Worm (Caenorhabditis elegans) whole organism, L1 larva: ENCODE results near the gene ZK666.15.

ENCODE experiments used
- C16A3.4 ChIP-seq: fragments of 150-350 bp; optimal IDR thresholded peaks from 2 replicates; lab custom pipeline; 2014; ENCODE audit warnings: missing biosample characterization, missing genetic modification characterization
- Y116A8C.19 ChIP-seq: sonication (generic microtip); optimal IDR thresholded peaks from 2 replicates; lab custom pipeline; 2016; ENCODE audit warnings: missing compliant biosample characterization, missing genetic modification characterization, borderline replicate concordance
- aha-1 ChIP-seq: fragments of 150-350 bp; optimal IDR thresholded peaks from 2 replicates; lab custom pipeline; 2014; ENCODE audit warnings: missing biosample characterization, missing genetic modification characterization
- blmp-1 ChIP-seq: fragments of 150-350 bp; optimal IDR thresholded peaks from 2 replicates; lab custom pipeline; 2014; ENCODE audit warnings: missing biosample characterization, missing genetic modification characterization
- ceh-63 ChIP-seq: fragments of 200-800 bp; sonication (Bioruptor generic); optimal IDR thresholded peaks from 2 replicates; lab custom pipeline; 2018; ENCODE audit warnings: mild to moderate bottlenecking, missing genetic modification characterization, missing compliant biosample characterization
- ceh-8 ChIP-seq: fragments of 200-800 bp; sonication (Bioruptor generic); optimal IDR thresholded peaks from 2 replicates; lab custom pipeline; 2018; ENCODE audit warnings: mild to moderate bottlenecking, missing genetic modification characterization, moderate library complexity, missing compliant biosample characterization
- ceh-82 ChIP-seq, 3 experiments: fragments of 150-350 bp in 1 of 3; sonication (generic microtip) in 2 of 3; optimal IDR thresholded peaks; 2 replicates each; lab custom pipeline; 2014 to 2017; ENCODE audit warnings: missing biosample characterization in 3 of 3, missing genetic modification characterization in 3 of 3
- efl-1 ChIP-seq, 4 experiments: fragments of 150-350 bp; optimal IDR thresholded peaks in 3 of 4; peaks in 1 of 4; 1 replicate in 1 of 4; 2 replicates in 3 of 4; lab custom pipeline; 2014; ENCODE audit warnings: missing biosample characterization in 2 of 4, missing genetic modification characterization in 2 of 4, missing genetic modification reagents in 2 of 4
- efl-3 ChIP-seq: fragments of 200-800 bp; sonication (Bioruptor generic); optimal IDR thresholded peaks from 2 replicates; lab custom pipeline; 2018; ENCODE audit warnings: mild to moderate bottlenecking, missing genetic modification characterization, missing compliant biosample characterization
- elt-2 ChIP-seq: sonication (generic microtip); optimal IDR thresholded peaks from 2 replicates; lab custom pipeline; 2016; ENCODE audit warnings: missing genetic modification characterization, mild to moderate bottlenecking, inconsistent platforms, missing compliant biosample characterization, missing genetic modification reagents
- elt-3 ChIP-seq, 6 experiments: fragments of 150-350 bp in 1 of 6; sonication (generic microtip); optimal IDR thresholded peaks; 2 replicates each; lab custom pipeline; 2017 to 2018; ENCODE audit warnings: missing biosample characterization in 6 of 6, missing genetic modification characterization in 6 of 6, inconsistent platforms in 1 of 6
- fkh-8 ChIP-seq: sonication (generic microtip); optimal IDR thresholded peaks from 2 replicates; lab custom pipeline; 2016; ENCODE audit warnings: mild to moderate bottlenecking, missing genetic modification characterization, missing compliant biosample characterization
- hlh-17 ChIP-seq: fragments of 200-800 bp; sonication (Bioruptor generic); optimal IDR thresholded peaks from 2 replicates; lab custom pipeline; 2018; ENCODE audit warnings: missing genetic modification characterization, mild to moderate bottlenecking, missing compliant biosample characterization, moderate library complexity, borderline replicate concordance
- hpl-2 ChIP-seq: fragments of 150-350 bp; optimal IDR thresholded peaks from 2 replicates; lab custom pipeline; 2014; ENCODE audit warnings: missing biosample characterization, missing genetic modification reagents, missing genetic modification characterization
- isw-1 ChIP-seq: fragments of 200-800 bp; sonication (Bioruptor generic); IDR thresholded peaks from 2 replicates; pipeline ENCODE4 v1.3.6; 2022; ENCODE audit warnings: missing genetic modification characterization, missing compliant biosample characterization
- jun-1 ChIP-seq: fragments of 150-350 bp; optimal IDR thresholded peaks from 2 replicates; lab custom pipeline; 2014; ENCODE audit warnings: missing biosample characterization, missing genetic modification reagents, missing genetic modification characterization
- lin-13 ChIP-seq: fragments of 150-350 bp; optimal IDR thresholded peaks from 2 replicates; lab custom pipeline; 2014; ENCODE audit warnings: missing biosample characterization, missing genetic modification reagents, missing genetic modification characterization
- lin-14 ChIP-seq: fragments of 200-800 bp; sonication (Bioruptor generic); optimal IDR thresholded peaks from 2 replicates; lab custom pipeline; 2018; ENCODE audit warnings: mild to moderate bottlenecking, missing genetic modification characterization, moderate library complexity, missing compliant biosample characterization
- lin-15B ChIP-seq: fragments of 150-350 bp; sonication (generic microtip); optimal IDR thresholded peaks from 3 replicates; lab custom pipeline; 2014; ENCODE audit warnings: missing biosample characterization, missing genetic modification characterization
- lin-35 ChIP-seq, 2 experiments: fragments of 150-350 bp; optimal IDR thresholded peaks; 2 replicates each; lab custom pipeline; 2014; ENCODE audit warnings: missing biosample characterization in 2 of 2, missing genetic modification characterization in 2 of 2, missing genetic modification reagents in 2 of 2
- lir-3 ChIP-seq: sonication (generic microtip); optimal IDR thresholded peaks from 2 replicates; lab custom pipeline; 2016; ENCODE audit warnings: mild to moderate bottlenecking, missing genetic modification characterization, moderate library complexity, missing compliant biosample characterization; ENCODE audit not compliant: poor library complexity
- lsy-2 ChIP-seq, 2 experiments: fragments of 150-350 bp; optimal IDR thresholded peaks; 2 replicates each; lab custom pipeline; 2014; ENCODE audit warnings: missing biosample characterization in 2 of 2, missing genetic modification characterization in 2 of 2
- mep-1 ChIP-seq: fragments of 150-350 bp; optimal IDR thresholded peaks from 2 replicates; lab custom pipeline; 2014; ENCODE audit warnings: missing biosample characterization, missing genetic modification characterization
- nhr-19 ChIP-seq: fragments of 200-800 bp; sonication (Bioruptor generic); conservative IDR thresholded peaks from 2 replicates; pipeline ENCODE4 v1.3.6; 2022; ENCODE audit warnings: missing genetic modification characterization, missing compliant biosample characterization
- nhr-237 ChIP-seq: fragments of 150-350 bp; optimal IDR thresholded peaks from 2 replicates; lab custom pipeline; 2014; ENCODE audit warnings: missing biosample characterization, missing genetic modification characterization
- nhr-28 ChIP-seq: fragments of 150-350 bp; optimal IDR thresholded peaks from 2 replicates; lab custom pipeline; 2014; ENCODE audit warnings: missing biosample characterization, missing genetic modification characterization
- nhr-71 ChIP-seq: sonication (generic microtip); optimal IDR thresholded peaks from 2 replicates; lab custom pipeline; 2016; ENCODE audit warnings: mild to moderate bottlenecking, missing genetic modification characterization, moderate library complexity, missing compliant biosample characterization
- nhr-76 ChIP-seq: sonication (generic microtip); optimal IDR thresholded peaks from 2 replicates; lab custom pipeline; 2017; ENCODE audit warnings: missing biosample characterization, missing genetic modification characterization
- nhr-77 ChIP-seq: fragments of 150-350 bp; optimal IDR thresholded peaks from 2 replicates; lab custom pipeline; 2014; ENCODE audit warnings: missing biosample characterization, missing genetic modification characterization
- nhr-84 ChIP-seq: sonication (generic microtip); optimal IDR thresholded peaks from 2 replicates; lab custom pipeline; 2017; ENCODE audit warnings: missing biosample characterization, missing genetic modification characterization
- nhr-85 ChIP-seq: sonication (generic microtip); peaks from one replicate; lab custom pipeline; 2016; ENCODE audit warnings: missing genetic modification characterization, inconsistent platforms, missing compliant biosample characterization
- pax-3 ChIP-seq: fragments of 200-800 bp; sonication (Bioruptor generic); optimal IDR thresholded peaks from 2 replicates; lab custom pipeline; 2018; ENCODE audit warnings: mild to moderate bottlenecking, missing genetic modification characterization, moderate library complexity, missing compliant biosample characterization
- skn-1 ChIP-seq: fragments of 150-350 bp; optimal IDR thresholded peaks from 2 replicates; lab custom pipeline; 2014; ENCODE audit warnings: missing biosample characterization, missing genetic modification characterization
- snpc-4 ChIP-seq: fragments of 150-350 bp; optimal IDR thresholded peaks from 2 replicates; lab custom pipeline; 2014; ENCODE audit warnings: missing biosample characterization, missing genetic modification characterization
- snu-23 ChIP-seq: sonication (generic microtip); optimal IDR thresholded peaks from 2 replicates; lab custom pipeline; 2016; ENCODE audit warnings: missing genetic modification characterization, missing compliant biosample characterization
- sox-4 ChIP-seq: sonication (generic microtip); optimal IDR thresholded peaks from 2 replicates; lab custom pipeline; 2016; ENCODE audit warnings: missing genetic modification characterization, missing compliant biosample characterization
- tlp-1 ChIP-seq: fragments of 150-350 bp; optimal IDR thresholded peaks from 2 replicates; lab custom pipeline; 2014; ENCODE audit warnings: missing biosample characterization, missing genetic modification characterization
- unc-130 ChIP-seq: fragments of 150-350 bp; optimal IDR thresholded peaks from 2 replicates; lab custom pipeline; 2017; ENCODE audit warnings: missing biosample characterization, missing genetic modification characterization, inconsistent platforms
- unc-30 ChIP-seq: sonication (generic microtip); optimal IDR thresholded peaks from 2 replicates; lab custom pipeline; 2017; ENCODE audit warnings: missing biosample characterization, missing genetic modification characterization
- vab-15 ChIP-seq: sonication (generic microtip); optimal IDR thresholded peaks from 2 replicates; lab custom pipeline; 2017; ENCODE audit warnings: missing genotype, mild to moderate bottlenecking, missing genetic modification characterization, missing compliant biosample characterization
- zag-1 ChIP-seq: fragments of 150-350 bp; optimal IDR thresholded peaks from 2 replicates; lab custom pipeline; 2014; ENCODE audit warnings: missing biosample characterization, missing genetic modification characterization
- zip-4 ChIP-seq: fragments of 200-800 bp; sonication (Bioruptor generic); optimal IDR thresholded peaks from 2 replicates; lab custom pipeline; 2018; ENCODE audit warnings: mild to moderate bottlenecking, missing genetic modification characterization, moderate library complexity, missing compliant biosample characterization
- ztf-11 ChIP-seq, 2 experiments: sonication (generic microtip); optimal IDR thresholded peaks; 2 replicates each; lab custom pipeline; 2016 to 2017; ENCODE audit warnings: missing genetic modification characterization in 2 of 2, missing biosample characterization in 1 of 2, missing compliant biosample characterization in 1 of 2
- ztf-4 ChIP-seq: fragments of 150-350 bp; optimal IDR thresholded peaks from 2 replicates; lab custom pipeline; 2014; ENCODE audit warnings: missing biosample characterization, missing genetic modification characterization

The ZK666.15 gene

DNA sequence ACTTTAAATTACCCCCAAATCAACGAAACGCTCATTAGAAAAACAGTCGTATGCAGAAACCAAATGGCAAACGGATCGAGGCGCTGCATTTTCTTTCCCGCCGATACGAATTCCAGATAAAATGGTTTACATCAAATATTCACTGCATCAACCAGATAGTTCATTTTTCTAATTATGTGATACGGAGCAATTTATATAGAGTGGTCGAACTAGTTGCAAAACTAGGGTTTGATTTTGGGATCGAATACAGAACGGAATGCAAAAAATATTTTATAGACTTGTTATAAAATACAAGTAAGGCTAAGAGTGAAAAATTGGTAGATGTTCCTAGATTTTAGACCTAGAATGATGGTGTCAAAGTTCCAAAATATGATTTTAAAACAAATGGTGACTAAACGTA lies 33.0 kb downstream of the ZK666.15 start:
- TF ChIP-seq efl-1 (optimal IDR thresholded peaks at IDR 0.05; lab: Kevin White, UChicago) (no peak), efl-1 (GFP tag; optimal IDR thresholded peaks at IDR 0.05 in 1 of 2; lab: Kevin White, UChicago) (peak in 1 of 2 experiments; percentile 63), ceh-8 (GFP tag; lab: Kevin White, UChicago) (no peak)

DNA sequence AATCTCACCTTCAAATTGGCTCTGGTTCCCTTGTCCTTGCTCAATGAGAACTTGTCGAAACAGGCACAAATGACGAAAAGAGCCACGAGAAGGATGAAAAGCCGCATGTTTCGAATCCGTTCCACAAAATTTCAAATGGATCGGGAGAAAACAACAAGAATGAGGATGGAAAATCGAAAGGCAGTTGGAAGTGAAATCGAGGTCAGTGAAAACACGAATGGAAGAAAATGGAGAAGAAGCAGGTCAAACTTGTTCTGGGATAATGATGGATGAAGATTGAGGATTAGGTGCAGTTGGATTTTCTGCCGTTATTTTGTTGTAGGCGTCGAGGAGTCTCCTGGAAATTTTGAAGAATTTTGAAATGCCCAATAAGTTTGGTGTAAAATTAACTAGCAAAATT lies 36.2 kb downstream of the ZK666.15 start:
- peak; percentile 98 for TF ChIP-seq blmp-1
- TF ChIP-seq snu-23, result no peak
- no peak for TF ChIP-seq lin-15B (tag; lab: Kevin White, UChicago)

DNA sequence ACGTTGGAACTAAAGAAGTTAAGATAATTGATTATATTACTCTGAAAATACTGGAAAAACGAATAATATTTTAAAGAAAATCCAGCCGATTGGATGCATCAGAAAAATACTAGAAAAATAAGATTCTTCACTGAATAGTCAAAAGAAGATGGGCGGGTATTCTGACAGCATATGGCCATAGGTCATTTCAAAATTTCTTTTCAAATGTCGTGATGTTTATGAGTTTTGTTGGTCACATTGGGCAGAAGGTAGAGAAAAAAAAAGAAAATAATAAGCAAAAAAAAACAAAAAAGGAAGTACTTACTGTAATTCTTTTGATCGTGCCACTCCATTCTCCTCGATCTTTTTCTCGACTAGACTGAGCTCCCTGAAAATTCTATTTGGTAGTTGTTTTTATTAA lies 36.7 kb downstream of the ZK666.15 start, which contains the start of gene F59B10.5:
Gene F59B10.5 (minus strand): TSS at position 101 of the 400 bp plus-strand sequence.
- TF ChIP-seq nhr-85 (tag; lab: Kevin White, UChicago) (no peak), nhr-76 (tag; lab: Kevin White, UChicago) (no peak), isw-1 (GFP tag; lab: Robert Waterston, UW) (no peak), aha-1 (tag; lab: Kevin White, UChicago) (no peak), zip-4 (GFP tag; lab: Kevin White, UChicago) (no peak), lin-13 (GFP tag; lab: Kevin White, UChicago) (no peak), nhr-28 (tag; lab: Kevin White, UChicago) (no peak), nhr-19 (GFP tag; lab: Robert Waterston, UW) (no peak), zag-1 (tag; lab: Kevin White, UChicago) (no peak), fkh-8 (tag; lab: Kevin White, UChicago) (no peak), vab-15 (no peak), nhr-71 (tag; lab: Kevin White, UChicago) (no peak), skn-1 (no peak), ceh-63 (GFP tag; lab: Kevin White, UChicago) (no peak), ztf-11 (tag; optimal IDR thresholded peaks at IDR 0.05; lab: Kevin White, UChicago) (no peak), Y116A8C.19 (tag; lab: Kevin White, UChicago) (no peak)

ce11 chrII:10524374-10524773 lies 37.5 kb downstream of the ZK666.15 start, which contains the start of gene F59B10.6:
Gene F59B10.6 (minus strand): TSS chrII:10524474.
- no peak for TF ChIP-seq lir-3 (tag; lab: Kevin White, UChicago)
- no peak for TF ChIP-seq nhr-84 (tag; lab: Kevin White, UChicago)
- TF ChIP-seq tlp-1 (tag; lab: Kevin White, UChicago), result no peak
- no peak for TF ChIP-seq hpl-2
- TF ChIP-seq lin-14 (GFP tag; lab: Kevin White, UChicago), result no peak
- no peak for TF ChIP-seq lsy-2 (tag; optimal IDR thresholded peaks at IDR 0.05; lab: Kevin White, UChicago)
- no peak for TF ChIP-seq nhr-28 (tag; lab: Kevin White, UChicago)
- no peak for TF ChIP-seq nhr-237
- no peak for TF ChIP-seq ztf-4
- TF ChIP-seq ceh-82 (tag; optimal IDR thresholded peaks at IDR 0.05; lab: Kevin White, UChicago), result no peak
- TF ChIP-seq fkh-8 (tag; lab: Kevin White, UChicago), result no peak
- no peak for TF ChIP-seq pax-3 (tag; lab: Kevin White, UChicago)
- no peak for TF ChIP-seq snu-23
- no peak for TF ChIP-seq sox-4
- TF ChIP-seq zip-4 (GFP tag; lab: Kevin White, UChicago), result no peak
- no peak for TF ChIP-seq nhr-19 (GFP tag; lab: Robert Waterston, UW)
- TF ChIP-seq ceh-8 (GFP tag; lab: Kevin White, UChicago), result no peak
- no peak for TF ChIP-seq unc-30 (tag; lab: Kevin White, UChicago)

- TF ChIP-seq nhr-77 (tag; lab: Kevin White, UChicago), result no peak
- TF ChIP-seq elt-2 (tag; lab: Kevin White, UChicago), result no peak
- TF ChIP-seq lin-13 (GFP tag; lab: Kevin White, UChicago), result no peak
- no peak for TF ChIP-seq ceh-8 (GFP tag; lab: Kevin White, UChicago)
- no peak for TF ChIP-seq sox-4
- TF ChIP-seq unc-130, result no peak
- TF ChIP-seq hlh-17 (GFP tag; lab: Kevin White, UChicago), result no peak
- TF ChIP-seq ceh-63 (GFP tag; lab: Kevin White, UChicago), result no peak
- TF ChIP-seq efl-1 (optimal IDR thresholded peaks at IDR 0.05; lab: Kevin White, UChicago), result peak in 1 of 2 experiments; percentile 10
- peak in 1 of 2 experiments; percentile 88 for TF ChIP-seq efl-1 (GFP tag; optimal IDR thresholded peaks at IDR 0.05 in 1 of 2; lab: Kevin White, UChicago)
- TF ChIP-seq elt-3 (tag; optimal IDR thresholded peaks at IDR 0.05; lab: Kevin White, UChicago), result peak in 3 of 6 experiments; percentile 18 to 49 (median 36)
- no peak for TF ChIP-seq pax-3 (tag; lab: Kevin White, UChicago)
- TF ChIP-seq lin-35 (GFP tag; optimal IDR thresholded peaks at IDR 0.05; lab: Kevin White, UChicago), result peak in 1 of 2 experiments; percentile 21
- TF ChIP-seq mep-1 (tag; lab: Kevin White, UChicago), result peak; percentile 43
- no peak for TF ChIP-seq lsy-2 (tag; optimal IDR thresholded peaks at IDR 0.05; lab: Kevin White, UChicago)
- no peak for TF ChIP-seq snpc-4 (tag; lab: Kevin White, UChicago)
- TF ChIP-seq C16A3.4, result no peak
- TF ChIP-seq lin-15B (tag; lab: Kevin White, UChicago), result no peak
- no peak for TF ChIP-seq efl-3 (GFP tag; lab: Kevin White, UChicago)
- no peak for TF ChIP-seq jun-1 (tag; lab: Kevin White, UChicago)
Measured at ce11 chrII:10525134-10525533, 38.3 kb downstream of the ZK666.15 start.
